Worm (Caenorhabditis elegans) whole organism, mixed stage, embryonic: ENCODE measurements around the gene srh-44.
A peak's percentile ranks its signal among the peaks of the same experiment; 100 is the strongest.

Experiments used
- M03D4.4 ChIP-seq: sonication (generic microtip); optimal IDR thresholded peaks from 2 replicates; lab custom pipeline; 2017; ENCODE audit warnings: mild to moderate bottlenecking, missing genetic modification characterization, missing compliant biosample characterization
- bed-3 ChIP-seq: fragments of 200-800 bp; sonication (Bioruptor generic); optimal IDR thresholded peaks from 3 replicates; lab custom pipeline; 2018; ENCODE audit warnings: mild to moderate bottlenecking, missing genetic modification characterization, moderate library complexity, missing compliant biosample characterization
- blmp-1 ChIP-seq: fragments of 150-350 bp; optimal IDR thresholded peaks from 2 replicates; lab custom pipeline; 2014; ENCODE audit warnings: missing biosample characterization, missing genetic modification characterization
- ceh-39 ChIP-seq: fragments of 150-350 bp; optimal IDR thresholded peaks from 2 replicates; lab custom pipeline; 2014; ENCODE audit warnings: missing biosample characterization, missing genetic modification characterization
- ceh-43 ChIP-seq: fragments of 200-800 bp; sonication (Bioruptor generic); optimal IDR thresholded peaks from 2 replicates; lab custom pipeline; 2018; ENCODE audit warnings: mild to moderate bottlenecking, missing genetic modification characterization, moderate library complexity, missing compliant biosample characterization
- ceh-83 ChIP-seq: fragments of 200-800 bp; sonication (Bioruptor generic); optimal IDR thresholded peaks from 2 replicates; lab custom pipeline; 2018; ENCODE audit warnings: mild to moderate bottlenecking, missing genetic modification characterization, missing compliant biosample characterization
- ces-1 ChIP-seq: fragments of 150-350 bp; optimal IDR thresholded peaks from 2 replicates; lab custom pipeline; 2014; ENCODE audit warnings: missing biosample characterization, missing genetic modification reagents, missing genetic modification characterization
- cnd-1 ChIP-seq: fragments of 200-800 bp; sonication (Bioruptor generic); optimal IDR thresholded peaks from 2 replicates; lab custom pipeline; 2018; ENCODE audit warnings: mild to moderate bottlenecking, missing genetic modification characterization, missing compliant biosample characterization
- drap-1 ChIP-seq: fragments of 200-800 bp; sonication (Bioruptor generic); optimal IDR thresholded peaks from 3 replicates; lab custom pipeline; 2018; ENCODE audit warnings: mild to moderate bottlenecking, missing genetic modification characterization, missing compliant biosample characterization
- elt-1 ChIP-seq: sonication (generic microtip); optimal IDR thresholded peaks from 2 replicates; lab custom pipeline; 2017; ENCODE audit warnings: missing genetic modification characterization, mild to moderate bottlenecking, missing compliant biosample characterization, antibody characterized with exemption, moderate library complexity, borderline replicate concordance; ENCODE audit not compliant: insufficient read depth
- elt-3 ChIP-seq: fragments of 150-350 bp; optimal IDR thresholded peaks from 2 replicates; lab custom pipeline; 2014; ENCODE audit warnings: missing biosample characterization, missing genetic modification characterization
- flh-1 ChIP-seq: fragments of 200-800 bp; sonication (Bioruptor generic); optimal IDR thresholded peaks from 2 replicates; lab custom pipeline; 2018; ENCODE audit warnings: mild to moderate bottlenecking, missing genetic modification characterization, moderate library complexity, missing compliant biosample characterization
- ham-2 ChIP-seq: fragments of 200-800 bp; sonication (Bioruptor generic); optimal IDR thresholded peaks from 2 replicates; lab custom pipeline; 2018; ENCODE audit warnings: mild to moderate bottlenecking, missing genetic modification characterization, missing compliant biosample characterization
- hlh-1 ChIP-seq: fragments of 150-350 bp; optimal IDR thresholded peaks from 2 replicates; lab custom pipeline; 2014; ENCODE audit warnings: missing biosample characterization, missing genetic modification reagents, missing genetic modification characterization
- lin-13 ChIP-seq: fragments of 150-350 bp; optimal IDR thresholded peaks from 2 replicates; lab custom pipeline; 2014; ENCODE audit warnings: missing biosample characterization, missing genetic modification characterization
- lin-32 ChIP-seq: fragments of 200-800 bp; sonication (Bioruptor generic); optimal IDR thresholded peaks from 2 replicates; lab custom pipeline; 2018; ENCODE audit warnings: mild to moderate bottlenecking, missing genetic modification characterization, missing compliant biosample characterization
- lsy-2 ChIP-seq: fragments of 150-350 bp; optimal IDR thresholded peaks from 2 replicates; lab custom pipeline; 2014; ENCODE audit warnings: missing biosample characterization, missing genetic modification characterization
- mab-5 ChIP-seq: fragments of 150-350 bp; optimal IDR thresholded peaks from 2 replicates; lab custom pipeline; 2014; ENCODE audit warnings: missing biosample characterization, missing genetic modification characterization
- mep-1 ChIP-seq: fragments of 150-350 bp; optimal IDR thresholded peaks from 2 replicates; lab custom pipeline; 2017; ENCODE audit warnings: missing biosample characterization, missing genetic modification reagents, missing genetic modification characterization, inconsistent platforms
- mls-2 ChIP-seq: sonication (generic microtip); optimal IDR thresholded peaks from 2 replicates; lab custom pipeline; 2016; ENCODE audit warnings: mild to moderate bottlenecking, missing genetic modification characterization, moderate library complexity, missing compliant biosample characterization
- nhr-12 ChIP-seq: fragments of 150-350 bp; optimal IDR thresholded peaks from 2 replicates; lab custom pipeline; 2014; ENCODE audit warnings: missing biosample characterization, missing genetic modification characterization
- nhr-2 ChIP-seq: fragments of 150-350 bp; optimal IDR thresholded peaks from 2 replicates; lab custom pipeline; 2014; ENCODE audit warnings: missing biosample characterization, missing genetic modification characterization
- nhr-237 ChIP-seq: fragments of 150-350 bp; optimal IDR thresholded peaks from 2 replicates; lab custom pipeline; 2014; ENCODE audit warnings: missing biosample characterization, missing genetic modification characterization
- nhr-28 ChIP-seq: fragments of 150-350 bp; optimal IDR thresholded peaks from 2 replicates; lab custom pipeline; 2014; ENCODE audit warnings: missing biosample characterization, missing genetic modification characterization
- nhr-76 ChIP-seq: sonication (generic microtip); optimal IDR thresholded peaks from 2 replicates; lab custom pipeline; 2017; ENCODE audit warnings: missing biosample characterization, missing genetic modification characterization
- pha-4 ChIP-seq: fragments of 150-350 bp; optimal IDR thresholded peaks from 2 replicates; lab custom pipeline; 2018; ENCODE audit warnings: missing biosample characterization, missing genetic modification reagents, missing genetic modification characterization
- sem-2 ChIP-seq: fragments of 200-800 bp; sonication (Bioruptor generic); optimal IDR thresholded peaks from 2 replicates; lab custom pipeline; 2018; ENCODE audit warnings: mild to moderate bottlenecking, missing genetic modification characterization, missing compliant biosample characterization
- snpc-4 ChIP-seq: fragments of 150-350 bp; optimal IDR thresholded peaks from 2 replicates; lab custom pipeline; 2014; ENCODE audit warnings: missing biosample characterization, missing genetic modification characterization
- sptf-1 ChIP-seq: sonication (generic microtip); optimal IDR thresholded peaks from 2 replicates; lab custom pipeline; 2017; ENCODE audit warnings: mild to moderate bottlenecking, missing genetic modification characterization, moderate library complexity, missing compliant biosample characterization
- tbx-8 ChIP-seq: fragments of 200-800 bp; sonication (Bioruptor generic); optimal IDR thresholded peaks from 2 replicates; lab custom pipeline; 2018; ENCODE audit warnings: mild to moderate bottlenecking, missing genetic modification characterization, moderate library complexity, missing compliant biosample characterization
- unc-120 ChIP-seq: sonication (generic microtip); optimal IDR thresholded peaks from 2 replicates; lab custom pipeline; 2017; ENCODE audit warnings: missing genetic modification characterization, missing compliant biosample characterization; ENCODE audit not compliant: poor library complexity, severe bottlenecking
- unc-39 ChIP-seq: fragments of 150-350 bp; optimal IDR thresholded peaks from 2 replicates; lab custom pipeline; 2014; ENCODE audit warnings: missing biosample characterization, missing genetic modification characterization
- unc-62 ChIP-seq: fragments of 150-350 bp; optimal IDR thresholded peaks from 2 replicates; lab custom pipeline; 2014; ENCODE audit warnings: missing biosample characterization, missing genetic modification reagents, missing genetic modification characterization
- zip-8 ChIP-seq: fragments of 150-350 bp; optimal IDR thresholded peaks from 2 replicates; lab custom pipeline; 2014; ENCODE audit warnings: missing biosample characterization, missing genetic modification characterization
- ztf-11 ChIP-seq: fragments of 150-350 bp; optimal IDR thresholded peaks from 2 replicates; lab custom pipeline; 2014; ENCODE audit warnings: missing biosample characterization, missing genetic modification characterization

Gene srh-44

DNA sequence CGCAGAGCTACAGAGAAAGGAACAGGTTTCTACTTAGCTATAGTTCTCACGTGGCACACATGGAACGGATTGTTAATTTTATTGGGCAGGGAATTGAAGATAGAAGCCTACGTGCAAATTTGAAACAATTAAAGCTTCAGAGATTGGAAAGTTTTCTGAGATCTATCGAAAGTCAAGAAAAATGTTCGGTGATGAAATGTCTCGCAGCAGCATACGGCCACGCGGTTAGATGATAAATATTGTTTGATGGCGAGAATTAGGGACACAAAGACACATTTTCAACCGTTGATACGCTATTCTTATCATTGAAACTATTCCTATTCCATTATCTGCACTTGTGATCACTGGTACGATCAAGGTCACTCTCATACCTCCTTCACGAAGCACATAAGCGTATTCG lies 42.3 kb upstream of the srh-44 start:
- TF ChIP-seq nhr-12 (tag; lab: Kevin White, UChicago): no peak
- no peak for TF ChIP-seq nhr-76 (tag; lab: Kevin White, UChicago)
- no peak for TF ChIP-seq ztf-11 (tag; lab: Kevin White, UChicago)
- no peak for TF ChIP-seq nhr-28 (tag; lab: Kevin White, UChicago)
- peak; percentile 7 for TF ChIP-seq elt-3 (tag; lab: Kevin White, UChicago)
- no peak for TF ChIP-seq ces-1 (GFP tag; lab: Kevin White, UChicago)

DNA sequence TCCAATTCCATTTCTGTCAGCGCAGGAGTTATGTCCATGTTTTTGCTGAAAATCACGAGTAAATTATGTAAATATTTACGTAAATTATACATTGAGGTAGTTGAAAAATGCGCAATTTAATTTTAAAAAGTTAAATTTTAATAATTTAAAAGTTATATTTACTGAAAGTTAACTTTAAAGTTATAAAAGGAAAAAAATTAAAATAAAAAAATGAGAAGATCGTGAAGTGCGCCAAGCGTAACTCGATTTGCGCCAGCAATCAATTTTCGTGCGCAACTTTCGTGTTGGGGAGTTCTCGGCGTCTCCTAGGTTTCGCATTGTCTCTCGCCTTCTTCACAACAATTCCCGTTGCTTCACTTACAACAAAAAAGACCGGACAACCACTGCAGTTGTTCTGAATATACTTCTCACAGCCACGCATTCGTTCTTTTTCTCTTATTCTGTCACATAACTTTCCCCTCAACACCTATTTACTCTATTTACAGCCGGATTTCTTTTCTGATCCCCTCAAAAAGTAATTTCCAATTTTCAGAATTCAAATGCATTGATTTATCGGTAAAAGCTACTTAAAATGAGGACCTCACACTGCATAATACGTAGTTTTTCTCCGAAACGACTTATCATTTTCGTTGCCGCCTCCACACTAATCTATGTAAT lies 41.2 kb upstream of the srh-44 start, which contains the start of the genes metl-1 and W02B12.11:
metl-1 (minus strand) TSS at position 51 of the 657 bp plus-strand sequence.
W02B12.11 (plus strand) TSS at position 337 of the 657 bp plus-strand sequence.
- TF ChIP-seq zip-8 (tag; lab: Kevin White, UChicago): no peak
- no peak for TF ChIP-seq blmp-1 (tag; lab: Kevin White, UChicago)
- peak; percentile 74 for TF ChIP-seq lsy-2 (tag; lab: Kevin White, UChicago)
- TF ChIP-seq elt-1 (tag; lab: Kevin White, UChicago): no peak
- peak; percentile 70 for TF ChIP-seq M03D4.4 (tag; lab: Kevin White, UChicago)
- no peak for TF ChIP-seq ham-2 (GFP tag; lab: Kevin White, UChicago)
- TF ChIP-seq unc-39: no peak
- peak; percentile 81 for TF ChIP-seq sptf-1 (tag; lab: Kevin White, UChicago)
- TF ChIP-seq ceh-39: no peak
- TF ChIP-seq mep-1 (tag; lab: Kevin White, UChicago): peak; percentile 89
- peak; percentile 54 for TF ChIP-seq drap-1
- TF ChIP-seq ces-1 (GFP tag; lab: Kevin White, UChicago): peak; percentile 82
- TF ChIP-seq hlh-1 (tag; lab: Kevin White, UChicago): no peak
- peak; percentile 19 for TF ChIP-seq bed-3 (GFP tag; lab: Kevin White, UChicago)
- no peak for TF ChIP-seq sem-2 (GFP tag; lab: Kevin White, UChicago)
- peak; percentile 53 for TF ChIP-seq mls-2 (tag; lab: Kevin White, UChicago)
- TF ChIP-seq ceh-43: peak; percentile 67
- TF ChIP-seq unc-120 (tag; lab: Kevin White, UChicago): peak; percentile 34
- TF ChIP-seq nhr-12 (tag; lab: Kevin White, UChicago): no peak
- no peak for TF ChIP-seq snpc-4
- TF ChIP-seq nhr-2 (tag; lab: Kevin White, UChicago): no peak
- TF ChIP-seq pha-4: peak; percentile 69
- TF ChIP-seq nhr-76 (tag; lab: Kevin White, UChicago): no peak
- no peak for TF ChIP-seq nhr-28 (tag; lab: Kevin White, UChicago)
- peak; percentile 80 for TF ChIP-seq lin-13 (tag; lab: Kevin White, UChicago)
- TF ChIP-seq cnd-1 (tag; lab: Kevin White, UChicago): peak; percentile 51
- TF ChIP-seq ceh-83 (GFP tag; lab: Kevin White, UChicago): no peak
- TF ChIP-seq lin-32 (GFP tag; lab: Kevin White, UChicago): no peak
- TF ChIP-seq flh-1 (GFP tag; lab: Kevin White, UChicago): no peak
- no peak for TF ChIP-seq tbx-8 (GFP tag; lab: Kevin White, UChicago)
- TF ChIP-seq elt-3 (tag; lab: Kevin White, UChicago): no peak
- TF ChIP-seq ztf-11 (tag; lab: Kevin White, UChicago): no peak
- no peak for TF ChIP-seq unc-62 (GFP tag; lab: Kevin White, UChicago)
- TF ChIP-seq mab-5: no peak
- peak; percentile 5 for TF ChIP-seq nhr-237
- TF ChIP-seq, all 35 proteins: peak for 14

DNA sequence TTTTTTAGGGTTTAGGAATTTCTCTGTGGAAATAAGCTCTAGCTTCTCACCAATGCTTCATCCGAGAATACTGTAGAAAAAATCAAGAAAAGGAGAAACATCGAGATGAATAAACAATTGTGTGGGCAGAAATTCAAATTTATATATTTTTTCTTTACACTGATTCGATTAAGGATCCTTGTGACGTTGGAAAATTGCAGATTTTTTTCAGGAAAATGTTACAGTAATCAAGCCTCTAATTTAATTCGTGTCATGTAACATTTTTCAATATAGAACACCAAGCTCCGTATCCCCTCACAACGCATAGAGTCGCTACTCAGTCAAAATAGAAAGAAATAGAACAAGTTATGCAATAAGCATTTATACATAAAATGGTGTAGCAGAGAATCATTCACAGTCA lies 38.5 kb upstream of the srh-44 start, which contains the start of gene W02B12.16:
W02B12.16 (minus strand) TSS at position 101 of the 400 bp plus-strand sequence.
- TF ChIP-seq tbx-8 (GFP tag; lab: Kevin White, UChicago) (no peak), lin-32 (GFP tag; lab: Kevin White, UChicago) (no peak), flh-1 (GFP tag; lab: Kevin White, UChicago) (no peak)
